Worm (Caenorhabditis elegans): ENCODE results near the gene ard-1.

Gene ard-1

ce11 chrIV:11162451-11162850 is 31.4 kb downstream of the ard-1 start, which contains the start of gene fbxb-9:
Gene fbxb-9, minus strand, starts transcription at chrIV:11162551.
- TF ChIP-seq egl-27 (tag; optimal IDR thresholded peaks at IDR 0.05), result no peak
- no peak for TF ChIP-seq ztf-11 (tag; optimal IDR thresholded peaks at IDR 0.05)
- TF ChIP-seq lsy-2 (tag; optimal IDR thresholded peaks at IDR 0.05), result no peak
- no peak for TF ChIP-seq unc-55 (GFP tag; optimal IDR thresholded peaks at IDR 0.05)
- no peak for TF ChIP-seq elt-1 (tag; optimal IDR thresholded peaks at IDR 0.05)
- no peak for TF ChIP-seq gmeb-1 (tag; optimal IDR thresholded peaks at IDR 0.05)
- no peak for TF ChIP-seq peb-1 (tag; optimal IDR thresholded peaks at IDR 0.05)
- TF ChIP-seq alr-1 (tag; optimal IDR thresholded peaks at IDR 0.05), result no peak
- no peak for TF ChIP-seq nhr-12 (tag; optimal IDR thresholded peaks at IDR 0.05)
- TF ChIP-seq Y55F3AM.14 (GFP tag; optimal IDR thresholded peaks at IDR 0.05), result no peak
- TF ChIP-seq ztf-1 (GFP tag; conservative IDR thresholded peaks at IDR 0.05), result no peak
- no peak for TF ChIP-seq zag-1 (tag; optimal IDR thresholded peaks at IDR 0.05)
- TF ChIP-seq nhr-237 (tag; optimal IDR thresholded peaks at IDR 0.05), result no peak
- TF ChIP-seq aly-2 (tag; optimal IDR thresholded peaks at IDR 0.05), result no peak
- no peak for TF ChIP-seq sma-3 (GFP tag; optimal IDR thresholded peaks at IDR 0.05)
- TF ChIP-seq nhr-11 (tag; optimal IDR thresholded peaks at IDR 0.05), result no peak

- TF ChIP-seq ceh-16 (tag; optimal IDR thresholded peaks at IDR 0.05), result no peak
- TF ChIP-seq blmp-1 (tag; optimal IDR thresholded peaks at IDR 0.05; ENCODE audit: insufficient read depth), result no peak
These were observed 33.8 kb downstream of the ard-1 start, which contains the start of gene C08F8.6 for ce11 chrIV:11164831-11165230. Gene C08F8.6, minus strand, starts transcription at chrIV:11164931.

ce11 chrIV:11169652-11170051 is 38.6 kb downstream of the ard-1 start, which contains the start of gene nhr-67:
Gene nhr-67, plus strand, starts transcription at chrIV:11169748.
- TF ChIP-seq C34F6.9 (tag; optimal IDR thresholded peaks at IDR 0.05), result no peak
- TF ChIP-seq unc-55 (GFP tag; optimal IDR thresholded peaks at IDR 0.05), result no peak
- TF ChIP-seq Y55F3AM.14 (GFP tag; optimal IDR thresholded peaks at IDR 0.05), result no peak
- TF ChIP-seq ceh-82 (tag; optimal IDR thresholded peaks at IDR 0.05), result no peak

- TF ChIP-seq fos-1 (tag; optimal IDR thresholded peaks at IDR 0.05), result peak; percentile 1
- TF ChIP-seq zag-1 (tag; optimal IDR thresholded peaks at IDR 0.05), result no peak
- TF ChIP-seq skn-1 (tag; optimal IDR thresholded peaks at IDR 0.05), result no peak
- no peak for TF ChIP-seq nhr-12 (tag; optimal IDR thresholded peaks at IDR 0.05)
- peak; percentile 29 for TF ChIP-seq sma-3 (GFP tag; optimal IDR thresholded peaks at IDR 0.05)
These were observed 43.7 kb downstream of the ard-1 start for ce11 chrIV:11174772-11175171.

- TF ChIP-seq mbf-1 (tag; optimal IDR thresholded peaks at IDR 0.05) (no peak), crh-2 (tag; optimal IDR thresholded peaks at IDR 0.05) (no peak), elt-3 (tag; optimal IDR thresholded peaks at IDR 0.05) (no peak), nhr-25 (tag; optimal IDR thresholded peaks at IDR 0.05) (no peak), lin-11 (tag; optimal IDR thresholded peaks at IDR 0.05) (no peak), blmp-1 (tag; optimal IDR thresholded peaks at IDR 0.05; ENCODE audit: insufficient read depth) (no peak), nhr-12 (tag; optimal IDR thresholded peaks at IDR 0.05) (no peak), sma-9 (GFP tag; optimal IDR thresholded peaks at IDR 0.05) (no peak), sma-9 (tag; optimal IDR thresholded peaks at IDR 0.05) (no peak), R02D3.7 (tag; optimal IDR thresholded peaks at IDR 0.05) (no peak), nhr-11 (tag; optimal IDR thresholded peaks at IDR 0.05) (no peak), alr-1 (tag; optimal IDR thresholded peaks at IDR 0.05) (no peak), dmd-4 (tag; optimal IDR thresholded peaks at IDR 0.05) (no peak), ztf-1 (GFP tag; conservative IDR thresholded peaks at IDR 0.05) (no peak), C34F6.9 (tag; optimal IDR thresholded peaks at IDR 0.05) (no peak), ama-1 (optimal IDR thresholded peaks at IDR 0.05) (no peak), fos-1 (tag; optimal IDR thresholded peaks at IDR 0.05) (no peak)
These were observed 45.9 kb downstream of the ard-1 start, which contains the start of gene rap-3 for ce11 chrIV:11176967-11177366. Gene rap-3, plus strand, starts transcription at chrIV:11177267.

- TF ChIP-seq peb-1 (tag; optimal IDR thresholded peaks at IDR 0.05), result no peak
- TF ChIP-seq ceh-82 (tag; optimal IDR thresholded peaks at IDR 0.05), result no peak
- TF ChIP-seq snpc-4 (tag; optimal IDR thresholded peaks at IDR 0.05), result no peak
- no peak for TF ChIP-seq fos-1 (tag; optimal IDR thresholded peaks at IDR 0.05)
- no peak for TF ChIP-seq nhr-12 (tag; optimal IDR thresholded peaks at IDR 0.05)
- no peak for TF ChIP-seq elt-3 (tag; optimal IDR thresholded peaks at IDR 0.05)
- TF ChIP-seq alr-1 (tag; optimal IDR thresholded peaks at IDR 0.05), result no peak
- no peak for TF ChIP-seq nhr-10 (tag; optimal IDR thresholded peaks at IDR 0.05)
- no peak for TF ChIP-seq sma-9 (GFP tag; optimal IDR thresholded peaks at IDR 0.05)
- no peak for TF ChIP-seq sma-9 (tag; optimal IDR thresholded peaks at IDR 0.05)
These were observed 47.4 kb downstream of the ard-1 start, which contains the start of gene C08F8.9 for ce11 chrIV:11178495-11178894. Gene C08F8.9, minus strand, starts transcription at chrIV:11178595.
